Worm (Caenorhabditis elegans) whole organism, L4 larva: ENCODE data around the gene ttr-20.

Source experiments
- F44E2.7 ChIP-seq: fragments of 200-800 bp; sonication (Bioruptor generic); IDR thresholded peaks from 2 replicates; pipeline ENCODE4 v2.1.2; 2022; ENCODE audit warnings: missing genetic modification characterization, missing compliant biosample characterization
- T26A8.4 ChIP-seq: fragments of 200-800 bp; sonication (Bioruptor generic); IDR thresholded peaks from 2 replicates; pipeline ENCODE4 v1.3.6; 2022; ENCODE audit warnings: missing genetic modification characterization, missing compliant biosample characterization
- Y105C5A.15 ChIP-seq: fragments of 200-800 bp; sonication (Bioruptor generic); IDR thresholded peaks from 2 replicates; pipeline ENCODE4 v1.3.6; 2022; ENCODE audit warnings: missing genetic modification characterization, missing compliant biosample characterization
- ama-1 ChIP-seq: fragments of 150-350 bp; optimal IDR thresholded peaks from 2 replicates; lab custom pipeline; 2014; ENCODE audit warnings: inconsistent platforms, mixed read lengths
- ceh-32 ChIP-seq: sonication (generic microtip); optimal IDR thresholded peaks from 2 replicates; lab custom pipeline; 2016; ENCODE audit warnings: mild to moderate bottlenecking, missing genetic modification characterization, missing compliant biosample characterization; ENCODE audit not compliant: poor library complexity
- ceh-62 ChIP-seq: sonication (generic microtip); optimal IDR thresholded peaks from 2 replicates; lab custom pipeline; 2017; ENCODE audit warnings: missing biosample characterization, missing genetic modification characterization
- ceh-82 ChIP-seq: sonication (generic microtip); optimal IDR thresholded peaks from 2 replicates; lab custom pipeline; 2017; ENCODE audit warnings: missing biosample characterization, missing genetic modification characterization
- cey-2 ChIP-seq: sonication (generic microtip); optimal IDR thresholded peaks from 3 replicates; lab custom pipeline; 2017; ENCODE audit warnings: missing genetic modification characterization, mild to moderate bottlenecking, missing compliant biosample characterization, antibody characterized with exemption, borderline replicate concordance; ENCODE audit not compliant: insufficient read depth
- daf-19 ChIP-seq: fragments of 200-800 bp; sonication (Bioruptor generic); conservative IDR thresholded peaks from 2 replicates; pipeline ENCODE4 v1.3.6; 2022; ENCODE audit warnings: missing genetic modification characterization, missing compliant biosample characterization
- dmd-8 ChIP-seq: fragments of 200-800 bp; sonication (Bioruptor generic); IDR thresholded peaks from 2 replicates; pipeline ENCODE4 v1.3.6; 2022; ENCODE audit warnings: missing genetic modification characterization, missing compliant biosample characterization
- dpl-1 ChIP-seq: fragments of 150-350 bp; optimal IDR thresholded peaks from 2 replicates; lab custom pipeline; 2014; ENCODE audit warnings: missing biosample characterization, missing genetic modification reagents, missing genetic modification characterization
- duxl-1 ChIP-seq: sonication (generic microtip); optimal IDR thresholded peaks from 2 replicates; lab custom pipeline; 2016; ENCODE audit warnings: mild to moderate bottlenecking, missing genetic modification characterization, moderate library complexity, missing compliant biosample characterization; ENCODE audit not compliant: poor library complexity
- fkh-10 ChIP-seq: fragments of 150-350 bp; optimal IDR thresholded peaks from 2 replicates; lab custom pipeline; 2014; ENCODE audit warnings: missing biosample characterization, missing genetic modification reagents, missing genetic modification characterization
- hlh-11 ChIP-seq: fragments of 200-800 bp; sonication (Bioruptor generic); optimal IDR thresholded peaks from 2 replicates; lab custom pipeline; 2018; ENCODE audit warnings: mild to moderate bottlenecking, missing genetic modification characterization, missing compliant biosample characterization
- hlh-30 ChIP-seq: sonication (generic microtip); optimal IDR thresholded peaks from 2 replicates; lab custom pipeline; 2017; ENCODE audit warnings: antibody characterized with exemption, mild to moderate bottlenecking, missing genetic modification characterization, missing compliant biosample characterization; ENCODE audit not compliant: insufficient read depth
- lim-7 ChIP-seq: fragments of 200-800 bp; sonication (Bioruptor generic); IDR thresholded peaks from 2 replicates; pipeline ENCODE4 v1.3.6; 2022; ENCODE audit warnings: missing genetic modification characterization, missing compliant biosample characterization
- lin-15B ChIP-seq: fragments of 150-350 bp; sonication (generic microtip); optimal IDR thresholded peaks from 3 replicates; lab custom pipeline; 2014; ENCODE audit warnings: missing biosample characterization, missing genetic modification characterization
- lin-29 ChIP-seq: fragments of 200-800 bp; sonication (Bioruptor generic); IDR thresholded peaks from 2 replicates; pipeline ENCODE4 v1.3.6; 2022; ENCODE audit warnings: missing genetic modification reagents, missing genetic modification characterization, missing compliant biosample characterization
- lir-3 ChIP-seq: sonication (generic microtip); optimal IDR thresholded peaks from 2 replicates; lab custom pipeline; 2016; ENCODE audit warnings: mild to moderate bottlenecking, missing genetic modification characterization, missing compliant biosample characterization
- mdl-1 ChIP-seq, 2 experiments: fragments of 150-350 bp in 1 of 2; sonication (generic microtip) in 1 of 2; optimal IDR thresholded peaks; 2 replicates each; lab custom pipeline; 2014 to 2017; ENCODE audit warnings: missing biosample characterization in 2 of 2, missing genetic modification characterization in 2 of 2
- mxl-3 ChIP-seq: fragments of 200-800 bp; sonication (Bioruptor generic); optimal IDR thresholded peaks from 2 replicates; lab custom pipeline; 2018; ENCODE audit warnings: mild to moderate bottlenecking, missing genetic modification characterization, missing compliant biosample characterization
- nhr-10 ChIP-seq: fragments of 150-350 bp; optimal IDR thresholded peaks from 2 replicates; lab custom pipeline; 2014; ENCODE audit warnings: missing biosample characterization, missing genetic modification characterization
- nhr-111 ChIP-seq: fragments of 200-800 bp; sonication (Bioruptor generic); optimal IDR thresholded peaks from 2 replicates; lab custom pipeline; 2018; ENCODE audit warnings: mild to moderate bottlenecking, missing genetic modification characterization, missing compliant biosample characterization
- nhr-28 ChIP-seq: fragments of 150-350 bp; optimal IDR thresholded peaks from 2 replicates; lab custom pipeline; 2014; ENCODE audit warnings: missing biosample characterization, missing genetic modification characterization
- nhr-41 ChIP-seq: fragments of 200-800 bp; sonication (Bioruptor generic); IDR thresholded peaks from 2 replicates; pipeline ENCODE4 v1.3.6; 2022; ENCODE audit warnings: missing genetic modification reagents, missing genetic modification characterization, missing compliant biosample characterization
- nhr-6 ChIP-seq: fragments of 150-350 bp; optimal IDR thresholded peaks from 2 replicates; lab custom pipeline; 2014; ENCODE audit warnings: missing biosample characterization, missing genetic modification characterization
- nhr-77 ChIP-seq: fragments of 150-350 bp; optimal IDR thresholded peaks from 2 replicates; lab custom pipeline; 2014; ENCODE audit warnings: missing biosample characterization, missing genetic modification characterization
- php-3 ChIP-seq: fragments of 200-800 bp; sonication (Bioruptor generic); IDR thresholded peaks from 2 replicates; pipeline ENCODE4 v1.3.6; 2022; ENCODE audit warnings: missing genetic modification reagents, missing genetic modification characterization, missing compliant biosample characterization
- pqm-1 ChIP-seq: sonication (generic microtip); optimal IDR thresholded peaks from 2 replicates; lab custom pipeline; 2017; ENCODE audit warnings: missing biosample characterization, missing genetic modification characterization
- rbr-2 ChIP-seq: sonication (generic microtip); optimal IDR thresholded peaks from 2 replicates; lab custom pipeline; 2016; ENCODE audit warnings: missing genotype, missing genetic modification characterization, missing compliant biosample characterization
- sdz-12 ChIP-seq: fragments of 200-800 bp; sonication (Bioruptor generic); optimal IDR thresholded peaks from 2 replicates; lab custom pipeline; 2018; ENCODE audit warnings: mild to moderate bottlenecking, missing genetic modification characterization, missing compliant biosample characterization
- set-16 ChIP-seq: fragments of 200-800 bp; sonication (Bioruptor generic); IDR thresholded peaks from 2 replicates; pipeline ENCODE4 v1.3.6; 2022; ENCODE audit warnings: missing genetic modification reagents, missing genetic modification characterization, missing compliant biosample characterization
- tag-97 ChIP-seq: fragments of 200-800 bp; sonication (Bioruptor generic); IDR thresholded peaks from 2 replicates; pipeline ENCODE4 v1.3.6; 2022; ENCODE audit warnings: missing genetic modification characterization, missing compliant biosample characterization
- unc-130 ChIP-seq: sonication (generic microtip); optimal IDR thresholded peaks from 2 replicates; lab custom pipeline; 2016; ENCODE audit warnings: missing genetic modification reagents, missing genetic modification characterization, missing compliant biosample characterization
- unc-62 ChIP-seq, 3 experiments: fragments of 150-350 bp in 1 of 3; sonication (generic microtip); optimal IDR thresholded peaks in 2 of 3; peaks in 1 of 3; 1 replicate in 1 of 3; 2 replicates in 2 of 3; lab custom pipeline; 2014 to 2017; ENCODE audit warnings: missing biosample characterization in 3 of 3, missing genetic modification characterization in 3 of 3, missing genetic modification reagents in 3 of 3, missing genotype in 1 of 3
- zag-1 ChIP-seq: fragments of 150-350 bp; optimal IDR thresholded peaks from 2 replicates; lab custom pipeline; 2014; ENCODE audit warnings: missing biosample characterization, missing genetic modification characterization
- zfp-3 ChIP-seq: fragments of 200-800 bp; sonication (Bioruptor generic); conservative IDR thresholded peaks from 2 replicates; pipeline ENCODE4 v1.3.6; 2022; ENCODE audit warnings: missing genetic modification reagents, missing genetic modification characterization, missing compliant biosample characterization
- zip-11 ChIP-seq: fragments of 200-800 bp; sonication (Bioruptor generic); IDR thresholded peaks from 2 replicates; pipeline ENCODE4 v1.3.6; 2022; ENCODE audit warnings: missing genetic modification characterization, missing compliant biosample characterization
- ztf-11 ChIP-seq: fragments of 150-350 bp; optimal IDR thresholded peaks from 2 replicates; lab custom pipeline; 2014; ENCODE audit warnings: missing biosample characterization, missing genetic modification characterization

ttr-20 gene

ce11 chrIV:4235315-4236024 is 11.1 kb upstream of the ttr-20 start, which contains the start of the genes zipt-2.2 and dpy-13 (continued):
- TF ChIP-seq unc-130 = no peak
- TF ChIP-seq nhr-28 (tag; lab: Kevin White, UChicago) = peak; percentile 8
- no peak for TF ChIP-seq nhr-77 (tag; lab: Kevin White, UChicago)
- TF ChIP-seq F44E2.7 (GFP tag; lab: Robert Waterston, UW) = no peak
- 0 out of 2 replicates have a peak, but pooled peaks have one; percentile 11 for TF ChIP-seq lim-7 (GFP tag; lab: Robert Waterston, UW)
- TF ChIP-seq nhr-111 = no peak
- TF ChIP-seq zip-11 = no peak
- no peak for TF ChIP-seq sdz-12

ce11 chrIV:4236025-4236407 is 10.6 kb upstream of the ttr-20 start:
- TF ChIP-seq daf-19 = no peak
- TF ChIP-seq set-16 (GFP tag; lab: Robert Waterston, UW) = peak; percentile 97
- TF ChIP-seq T26A8.4 (GFP tag; lab: Robert Waterston, UW) = peak; percentile 4; the same call in 1 of the 2 replicates

ce11 chrIV:4236671-4237070 is 9.9 kb upstream of the ttr-20 start:
- TF ChIP-seq fkh-10 (GFP tag; lab: Kevin White, UChicago) (no peak), nhr-28 (tag; lab: Kevin White, UChicago) (peak; percentile 24), nhr-6 (tag; lab: Kevin White, UChicago) (no peak), nhr-10 (tag; lab: Kevin White, UChicago) (peak; percentile 53), lin-29 (GFP tag; lab: Robert Waterston, UW) (0 out of 2 replicates have a peak, but pooled peaks have one; percentile 32), ceh-62 (tag; lab: Kevin White, UChicago) (no peak), unc-62 (GFP tag; optimal IDR thresholded peaks at IDR 0.05 in 1 of 2; lab: Kevin White, UChicago) (peak in 1 of 2 experiments; percentile 40), unc-62 (tag; optimal IDR thresholded peaks at IDR 0.05; lab: Kevin White, UChicago) (no peak), zfp-3 (GFP tag; lab: Robert Waterston, UW) (no peak), tag-97 (GFP tag; lab: Robert Waterston, UW) (no peak), ama-1 (lab: Kevin White, UChicago) (peak; percentile 55), daf-19 (no peak), T26A8.4 (GFP tag; lab: Robert Waterston, UW) (peak; percentile 69; the same call in 1 of the 2 replicates), mxl-3 (GFP tag; lab: Kevin White, UChicago) (peak; percentile 42), lin-15B (tag; lab: Kevin White, UChicago) (no peak), dmd-8 (GFP tag; lab: Robert Waterston, UW) (no peak), duxl-1 (tag; lab: Kevin White, UChicago) (peak; percentile 3), dpl-1 (GFP tag; lab: Kevin White, UChicago) (peak; percentile 11), hlh-11 (tag; lab: Kevin White, UChicago) (peak; percentile 12)

- peak; percentile 98 for TF ChIP-seq set-16 (GFP tag; lab: Robert Waterston, UW)
- TF ChIP-seq pqm-1 (tag; lab: Kevin White, UChicago) = no peak
These were observed 2.7 kb upstream of the ttr-20 start for ce11 chrIV:4243830-4244406.

- no peak for TF ChIP-seq T26A8.4 (GFP tag; lab: Robert Waterston, UW)
- TF ChIP-seq zag-1 (tag; lab: Kevin White, UChicago) = no peak
- TF ChIP-seq php-3 (GFP tag; lab: Robert Waterston, UW) = no peak
- no peak for TF ChIP-seq duxl-1 (tag; lab: Kevin White, UChicago)
- TF ChIP-seq ceh-32 (tag; lab: Kevin White, UChicago) = no peak
- TF ChIP-seq mxl-3 (GFP tag; lab: Kevin White, UChicago) = no peak
- TF ChIP-seq rbr-2 = no peak
- TF ChIP-seq ztf-11 (tag; lab: Kevin White, UChicago) = no peak
- no peak for TF ChIP-seq Y105C5A.15
- no peak for TF ChIP-seq ama-1 (lab: Kevin White, UChicago)
- TF ChIP-seq nhr-41 (GFP tag; lab: Robert Waterston, UW) = no peak
- TF ChIP-seq cey-2 (tag; lab: Kevin White, UChicago) = no peak
- no peak for TF ChIP-seq ceh-82
- no peak for TF ChIP-seq zfp-3 (GFP tag; lab: Robert Waterston, UW)
- no peak for TF ChIP-seq zip-11
- TF ChIP-seq mdl-1 (tag; optimal IDR thresholded peaks at IDR 0.05; lab: Kevin White, UChicago) = no peak
- TF ChIP-seq tag-97 (GFP tag; lab: Robert Waterston, UW) = no peak
- no peak for TF ChIP-seq nhr-111
- TF ChIP-seq hlh-30 = no peak
- TF ChIP-seq lir-3 (tag; lab: Kevin White, UChicago) = no peak
- TF ChIP-seq, all 104 proteins: peak for 0
These were observed 2.1 kb upstream of the ttr-20 start, which contains the start of gene col-34 for ce11 chrIV:4244510-4244909. col-34 (minus strand) TSS chrIV:4244610.
